Worm (Caenorhabditis elegans) whole organism, early embryonic: ENCODE measurements around the gene T16G12.7.

Experiments used
- B0310.2 ChIP-seq: sonication (generic microtip); optimal IDR thresholded peaks from 2 replicates; lab custom pipeline; 2016; ENCODE audit warnings: mild to moderate bottlenecking, missing genetic modification characterization, missing compliant biosample characterization
- ama-1 ChIP-seq: fragments of 150-350 bp; optimal IDR thresholded peaks from 2 replicates; lab custom pipeline; 2014
- ceh-13 ChIP-seq: fragments of 200-800 bp; sonication (Bioruptor generic); optimal IDR thresholded peaks from 2 replicates; lab custom pipeline; 2018; ENCODE audit warnings: mild to moderate bottlenecking, missing genetic modification characterization, missing compliant biosample characterization
- hmbx-1 ChIP-seq: sonication (generic microtip); optimal IDR thresholded peaks from 2 replicates; lab custom pipeline; 2016; ENCODE audit warnings: mild to moderate bottlenecking, missing genetic modification characterization, missing compliant biosample characterization
- pes-1 ChIP-seq: fragments of 200-800 bp; sonication (Bioruptor generic); IDR thresholded peaks from 2 replicates; pipeline ENCODE4 v1.3.6; 2022; ENCODE audit warnings: missing genetic modification reagents, missing genetic modification characterization, missing compliant biosample characterization

ce11 chrIII:10085983-10086382 lies 46.1 kb upstream of the T16G12.7 start, which contains the start of gene T16H12.2:
- TF ChIP-seq B0310.2 (tag; lab: Kevin White, UChicago) (no peak), pes-1 (GFP tag; lab: Robert Waterston, UW) (no peak), ama-1 (lab: Kevin White, UChicago) (no peak), hmbx-1 (tag; lab: Kevin White, UChicago) (no peak), ceh-13 (GFP tag; lab: Kevin White, UChicago) (no peak)
